Worm (Caenorhabditis elegans): ENCODE measurements around the gene cdc-48.1.

- TF ChIP-seq ref-2 (tag; optimal IDR thresholded peaks at IDR 0.05), result no peak
- TF ChIP-seq nhr-11 (tag; optimal IDR thresholded peaks at IDR 0.05), result no peak
- TF ChIP-seq F13H6.1 (tag; optimal IDR thresholded peaks at IDR 0.05), result no peak
- TF ChIP-seq pqm-1 (tag; optimal IDR thresholded peaks at IDR 0.05), result no peak
- no peak for TF ChIP-seq ama-1 (optimal IDR thresholded peaks at IDR 0.05)
- no peak for TF ChIP-seq sdc-2 (tag; optimal IDR thresholded peaks at IDR 0.05)
- no peak for TF ChIP-seq hlh-6 (tag; optimal IDR thresholded peaks at IDR 0.05)
- no peak for TF ChIP-seq elt-2 (tag; optimal IDR thresholded peaks at IDR 0.05)
- TF ChIP-seq dve-1 (tag; optimal IDR thresholded peaks at IDR 0.05), result no peak
- TF ChIP-seq dmd-4 (tag; optimal IDR thresholded peaks at IDR 0.05; ENCODE audit: borderline replicate concordance), result no peak
- no peak for TF ChIP-seq ets-4 (tag; optimal IDR thresholded peaks at IDR 0.05)
- no peak for TF ChIP-seq sox-4 (tag; optimal IDR thresholded peaks at IDR 0.05)
Measured at ce11 chrII:10569498-10569897, 6.3 kb upstream of the cdc-48.1 start.
